Fruit fly (Drosophila melanogaster): ENCODE measurements around the gene epsilonCOP.

epsilonCOP gene

dm6 chr2L:6490783-6491249 lies 1.9 kb downstream of the epsilonCOP start, which contains the start of the genes Phf5a and CG31638 (continued):
- TF ChIP-seq wor (GFP tag; IDR thresholded peaks at IDR 0.05) = 0 out of 2 replicates have a peak, but pooled peaks have one; percentile 16
- TF ChIP-seq Doc2 (GFP tag; IDR thresholded peaks at IDR 0.05) = peak; percentile 91
- TF ChIP-seq Atf-2 (GFP tag; optimal IDR thresholded peaks at IDR 0.05) = no peak
- TF ChIP-seq Gug (GFP tag; IDR thresholded peaks at IDR 0.05) = peak; percentile 95
- peak; percentile 35 for TF ChIP-seq CG31365 (tag; optimal IDR thresholded peaks at IDR 0.05)
- TF ChIP-seq CG17612 (GFP tag; IDR thresholded peaks at IDR 0.05) = peak; percentile 94
- no peak for TF ChIP-seq CG17568 (GFP tag; optimal IDR thresholded peaks at IDR 0.05)
- no peak for TF ChIP-seq CG15479 (GFP tag; optimal IDR thresholded peaks at IDR 0.05)
- peak; percentile 70 for TF ChIP-seq gcm2 (GFP tag; optimal IDR thresholded peaks at IDR 0.05)
- TF ChIP-seq rib (GFP tag; IDR thresholded peaks at IDR 0.05) = no peak
- TF ChIP-seq CG14860 (GFP tag; IDR thresholded peaks at IDR 0.05; ENCODE audit: partially characterized antibody) = no peak
- peak; percentile 83 for TF ChIP-seq twi (tag; optimal IDR thresholded peaks at IDR 0.05)
- TF ChIP-seq repo (GFP tag; optimal IDR thresholded peaks at IDR 0.05) = no peak
- peak; percentile 18 for TF ChIP-seq HmgD (GFP tag; optimal IDR thresholded peaks at IDR 0.05)
- peak; percentile 52 for TF ChIP-seq pfk (GFP tag; optimal IDR thresholded peaks at IDR 0.05)
- TF ChIP-seq CG10209 (GFP tag; optimal IDR thresholded peaks at IDR 0.05) = peak; percentile 88
- no peak for TF ChIP-seq CG11398 (GFP tag; optimal IDR thresholded peaks at IDR 0.05)
- TF ChIP-seq nmo (GFP tag; optimal IDR thresholded peaks at IDR 0.05) = peak; percentile 81
- peak; percentile 96 for TF ChIP-seq CG13894 (tag; optimal IDR thresholded peaks at IDR 0.05)
- TF ChIP-seq CG18011 (GFP tag; optimal IDR thresholded peaks at IDR 0.05) = peak; percentile 82
- peak; percentile 68 for TF ChIP-seq CG15601 (tag; optimal IDR thresholded peaks at IDR 0.05)
- TF ChIP-seq Bgb (GFP tag; IDR thresholded peaks at IDR 0.05; ENCODE audit: partially characterized antibody) = no peak; the same call in 1 of the 2 replicates
- peak; percentile 90 for TF ChIP-seq CG17385 (GFP tag; optimal IDR thresholded peaks at IDR 0.05)
- TF ChIP-seq danr (GFP tag; IDR thresholded peaks at IDR 0.05) = peak; percentile 94
- peak; percentile 63; the same call in 1 of the 2 replicates for TF ChIP-seq ranshi (GFP tag; IDR thresholded peaks at IDR 0.05)
- TF ChIP-seq ATbp (GFP tag; optimal IDR thresholded peaks at IDR 0.05) = peak; percentile 92
- TF ChIP-seq br (optimal IDR thresholded peaks at IDR 0.05) = no peak
- peak; percentile 66 for TF ChIP-seq sug (tag; optimal IDR thresholded peaks at IDR 0.05)
- no peak for TF ChIP-seq ato (GFP tag; IDR thresholded peaks at IDR 0.05; ENCODE audit: partially characterized antibody)
- TF ChIP-seq unc-4 (GFP tag; IDR thresholded peaks at IDR 0.05; ENCODE audit: partially characterized antibody) = peak; percentile 39; the same call in 1 of the 2 replicates
- TF ChIP-seq CG31441 (GFP tag; IDR thresholded peaks at IDR 0.05) = peak; percentile 97
- peak; percentile 72 for TF ChIP-seq odd (GFP tag; optimal IDR thresholded peaks at IDR 0.05)
- TF ChIP-seq NfI (GFP tag; optimal IDR thresholded peaks at IDR 0.05) = peak; percentile 62
- peak; percentile 66 to 92 for TF ChIP-seq dpn (GFP tag; optimal IDR thresholded peaks at IDR 0.05)
- no peak for TF ChIP-seq CG8478 (optimal IDR thresholded peaks at IDR 0.05)
- TF ChIP-seq Max (GFP tag; optimal IDR thresholded peaks at IDR 0.05) = peak; percentile 62
- peak; percentile 27 for TF ChIP-seq Dp (GFP tag; optimal IDR thresholded peaks at IDR 0.05)
- peak; percentile 97 for TF ChIP-seq CG4617 (GFP tag; optimal IDR thresholded peaks at IDR 0.05; ENCODE audit: borderline replicate concordance)
- TF ChIP-seq CG12744 (GFP tag; optimal IDR thresholded peaks at IDR 0.05) = no peak
- no peak for TF ChIP-seq Scr (GFP tag; IDR thresholded peaks at IDR 0.05; ENCODE audit: partially characterized antibody)
- no peak for TF ChIP-seq sc (optimal IDR thresholded peaks at IDR 0.05)
- peak; percentile 91 for TF ChIP-seq sc (GFP tag; optimal IDR thresholded peaks at IDR 0.05)
- TF ChIP-seq CG12942 (GFP tag; optimal IDR thresholded peaks at IDR 0.05) = peak; percentile 93
- TF ChIP-seq chinmo (GFP tag; IDR thresholded peaks at IDR 0.05; ENCODE audit: partially characterized antibody) = no peak
- peak; percentile 96 for TF ChIP-seq slbo (GFP tag; IDR thresholded peaks at IDR 0.05)
- TF ChIP-seq CG16813 (GFP tag; IDR thresholded peaks at IDR 0.05; ENCODE audit: partially characterized antibody) = 0 out of 3 replicates have a peak, but pooled peaks have one; percentile 14
- peak in 1 of 2 experiments; percentile 19 for TF ChIP-seq insv (GFP tag; optimal IDR thresholded peaks at IDR 0.05)
- peak; percentile 88 for TF ChIP-seq CG4328 (GFP tag; optimal IDR thresholded peaks at IDR 0.05)
- peak; percentile 83 for TF ChIP-seq slou (GFP tag; optimal IDR thresholded peaks at IDR 0.05)
- peak; percentile 93 for TF ChIP-seq croc (GFP tag; conservative IDR thresholded peaks at IDR 0.05)

Measured in whole organism, embryonic.